Fruit fly (Drosophila melanogaster) whole organism, embryonic: Measurements from ENCODE around the gene PAN3.

Source experiments
- Atf-2 ChIP-seq: fragments of 200-800 bp; sonication (Bioruptor generic); optimal IDR thresholded peaks from 2 replicates; lab custom pipeline; 2016; ENCODE audit warnings: missing biosample characterization, missing genetic modification characterization
- CG10321 ChIP-seq: fragments of 200-800 bp; sonication (Bioruptor generic); IDR thresholded peaks from 2 replicates; pipeline ENCODE4 v1.3.6; 2022; ENCODE audit warnings: missing biosample characterization, missing genetic modification characterization
- CG10565 ChIP-seq: fragments of 200-800 bp; sonication (Bioruptor generic); optimal IDR thresholded peaks from 3 replicates; lab custom pipeline; 2016; ENCODE audit warnings: missing biosample characterization, mild to moderate bottlenecking, missing genetic modification characterization
- CG11560 ChIP-seq: fragments of 200-800 bp; sonication (Bioruptor generic); IDR thresholded peaks from 3 replicates; pipeline ENCODE4 v1.3.6; 2022; ENCODE audit warnings: missing biosample characterization, missing genetic modification characterization
- CG13296 ChIP-seq: fragments of 200-800 bp; sonication (Bioruptor generic); optimal IDR thresholded peaks from 3 replicates; lab custom pipeline; 2018; ENCODE audit warnings: missing biosample characterization, mild to moderate bottlenecking, missing genetic modification characterization
- CG13424 ChIP-seq: fragments of 200-800 bp; sonication (Bioruptor generic); optimal IDR thresholded peaks from 2 replicates; lab custom pipeline; 2019; ENCODE audit warnings: missing biosample characterization, mild to moderate bottlenecking, missing genetic modification characterization, moderate library complexity
- CG13775 ChIP-seq: fragments of 200-800 bp; sonication (Bioruptor generic); optimal IDR thresholded peaks from 3 replicates; lab custom pipeline; 2017; ENCODE audit warnings: missing biosample characterization, mild to moderate bottlenecking, missing genetic modification characterization
- CG14667 ChIP-seq: fragments of 200-800 bp; sonication (Bioruptor generic); IDR thresholded peaks from 2 replicates; pipeline ENCODE4 v1.3.6; 2022; ENCODE audit warnings: missing biosample characterization, missing genetic modification characterization
- CG14710 ChIP-seq: fragments of 200-800 bp; sonication (Bioruptor generic); optimal IDR thresholded peaks from 3 replicates; lab custom pipeline; 2019; ENCODE audit warnings: missing biosample characterization, mild to moderate bottlenecking, missing genetic modification characterization, moderate library complexity
- CG15696 ChIP-seq: fragments of 200-800 bp; sonication (Bioruptor generic); optimal IDR thresholded peaks from 2 replicates; lab custom pipeline; 2019; ENCODE audit warnings: missing biosample characterization, mild to moderate bottlenecking, missing genetic modification characterization, moderate library complexity
- CG2116 ChIP-seq: fragments of 200-800 bp; sonication (Bioruptor generic); optimal IDR thresholded peaks from 3 replicates; lab custom pipeline; 2018; ENCODE audit warnings: missing biosample characterization, mild to moderate bottlenecking, missing genetic modification characterization
- CG30403 ChIP-seq: fragments of 200-800 bp; sonication (Bioruptor generic); optimal IDR thresholded peaks from 3 replicates; lab custom pipeline; 2016; ENCODE audit warnings: missing biosample characterization, missing genetic modification characterization
- CG4282 ChIP-seq: fragments of 200-800 bp; sonication (Bioruptor generic); optimal IDR thresholded peaks from 2 replicates; lab custom pipeline; 2016; ENCODE audit warnings: missing biosample characterization, missing genetic modification characterization
- CG7372 ChIP-seq: fragments of 200-800 bp; sonication (Bioruptor generic); IDR thresholded peaks from 2 replicates; pipeline ENCODE4 v1.3.6; 2022; ENCODE audit warnings: missing biosample characterization, missing genetic modification characterization
- CG7928 ChIP-seq: fragments of 200-800 bp; sonication (Bioruptor generic); optimal IDR thresholded peaks from 2 replicates; lab custom pipeline; 2017; ENCODE audit warnings: missing biosample characterization, mild to moderate bottlenecking, missing genetic modification characterization
- CG9215 ChIP-seq: fragments of 200-800 bp; sonication (Bioruptor generic); IDR thresholded peaks from 2 replicates; pipeline ENCODE4 v1.3.6; 2022; ENCODE audit warnings: missing biosample characterization, missing genetic modification characterization
- CG9727 ChIP-seq: fragments of 200-800 bp; sonication (Bioruptor generic); optimal IDR thresholded peaks from 3 replicates; lab custom pipeline; 2017; ENCODE audit warnings: missing biosample characterization, mild to moderate bottlenecking, missing genetic modification characterization
- CHES-1-like ChIP-seq: fragments of 200-800 bp; sonication (Bioruptor generic); optimal IDR thresholded peaks from 2 replicates; lab custom pipeline; 2016; ENCODE audit warnings: missing biosample characterization, missing genetic modification characterization
- Chrac-16 ChIP-seq: fragments of 200-800 bp; sonication (Bioruptor generic); optimal IDR thresholded peaks from 3 replicates; lab custom pipeline; 2016; ENCODE audit warnings: missing biosample characterization, missing genetic modification characterization
- HHEX ChIP-seq: fragments of 200-800 bp; sonication (Bioruptor generic); optimal IDR thresholded peaks from 3 replicates; lab custom pipeline; 2017; ENCODE audit warnings: missing biosample characterization, mild to moderate bottlenecking, missing genetic modification characterization, missing genetic modification reagents
- HLH3B ChIP-seq: fragments of 200-800 bp; sonication (Bioruptor generic); IDR thresholded peaks from 2 replicates; pipeline ENCODE4 v1.3.6; 2022; ENCODE audit warnings: missing biosample characterization, missing genetic modification characterization
- Hand ChIP-seq: fragments of 200-800 bp; sonication (Bioruptor generic); optimal IDR thresholded peaks from 2 replicates; lab custom pipeline; 2017; ENCODE audit warnings: mild to moderate bottlenecking, missing biosample characterization, missing genetic modification reagents, missing genetic modification characterization
- Max ChIP-seq: fragments of 200-800 bp; sonication (Bioruptor generic); optimal IDR thresholded peaks from 2 replicates; lab custom pipeline; 2016; ENCODE audit warnings: missing biosample characterization, mild to moderate bottlenecking, missing genetic modification characterization
- Med ChIP-seq: fragments of 200-800 bp; sonication (Bioruptor generic); peaks from one replicate; lab custom pipeline; 2016; ENCODE audit warnings: missing biosample characterization, missing genetic modification characterization, mild to moderate bottlenecking, inconsistent platforms, moderate library complexity
- Oli ChIP-seq: fragments of 200-800 bp; sonication (Bioruptor generic); optimal IDR thresholded peaks from 2 replicates; lab custom pipeline; 2018; ENCODE audit warnings: missing biosample characterization, mild to moderate bottlenecking, missing genetic modification characterization, moderate library complexity
- Rfx ChIP-seq: fragments of 200-800 bp; sonication (Bioruptor generic); IDR thresholded peaks from 2 replicates; pipeline ENCODE4 v1.3.6; 2022; ENCODE audit warnings: missing biosample characterization, missing genetic modification characterization
- Spps ChIP-seq: fragments of 200-800 bp; sonication (Bioruptor generic); optimal IDR thresholded peaks from 2 replicates; lab custom pipeline; 2018; ENCODE audit warnings: missing biosample characterization, mild to moderate bottlenecking, missing genetic modification characterization
- Ssrp ChIP-seq: fragments of 200-800 bp; sonication (Bioruptor generic); optimal IDR thresholded peaks from 2 replicates; lab custom pipeline; 2018; ENCODE audit warnings: missing biosample characterization, mild to moderate bottlenecking, missing genetic modification characterization, moderate library complexity
- Usf ChIP-seq: fragments of 200-800 bp; sonication (Bioruptor generic); optimal IDR thresholded peaks from 2 replicates; lab custom pipeline; 2017; ENCODE audit warnings: missing genotype, missing biosample characterization, missing genetic modification characterization
- bigmax ChIP-seq: fragments of 200-800 bp; sonication (Bioruptor generic); optimal IDR thresholded peaks from 2 replicates; lab custom pipeline; 2018; ENCODE audit warnings: missing biosample characterization, mild to moderate bottlenecking, missing genetic modification characterization
- cg ChIP-seq: fragments of 200-800 bp; sonication (Bioruptor generic); optimal IDR thresholded peaks from 3 replicates; lab custom pipeline; 2019; ENCODE audit warnings: missing biosample characterization, mild to moderate bottlenecking, missing genetic modification characterization, moderate library complexity
- croc ChIP-seq: fragments of 200-800 bp; sonication (Bioruptor generic); conservative IDR thresholded peaks from 3 replicates; pipeline ENCODE4 v1.3.6; 2022; ENCODE audit warnings: missing biosample characterization, missing genetic modification characterization
- dan ChIP-seq: fragments of 200-800 bp; sonication (Bioruptor generic); IDR thresholded peaks from 2 replicates; pipeline ENCODE4 v1.3.6; 2022; ENCODE audit warnings: missing biosample characterization, missing genetic modification characterization
- danr ChIP-seq: fragments of 200-800 bp; sonication (Bioruptor generic); IDR thresholded peaks from 2 replicates; pipeline ENCODE4 v1.3.6; 2022; ENCODE audit warnings: missing biosample characterization, missing genetic modification characterization
- eve ChIP-seq, 2 experiments: fragments of >200 bp; optimal IDR thresholded peaks; 2 replicates each; lab custom pipeline; 2017; ENCODE audit warnings: missing biosample characterization in 2 of 2, missing genetic modification characterization in 2 of 2
- jigr1 ChIP-seq: fragments of 200-800 bp; sonication (Bioruptor generic); IDR thresholded peaks from 3 replicates; pipeline ENCODE4 v1.3.6; 2022; ENCODE audit warnings: missing biosample characterization, missing genetic modification characterization
- ken ChIP-seq: fragments of 200-800 bp; sonication (Bioruptor generic); IDR thresholded peaks from 3 replicates; pipeline ENCODE4 v1.3.6; 2022; ENCODE audit warnings: missing biosample characterization, missing genetic modification characterization
- mam ChIP-seq: fragments of 200-800 bp; sonication (Bioruptor generic); optimal IDR thresholded peaks from 3 replicates; lab custom pipeline; 2016; ENCODE audit warnings: missing biosample characterization, missing genetic modification characterization
- mld ChIP-seq: fragments of 200-800 bp; sonication (Bioruptor generic); IDR thresholded peaks from 3 replicates; pipeline ENCODE4 v1.3.6; 2022; ENCODE audit warnings: missing biosample characterization, missing genetic modification characterization; ENCODE audit not compliant: partially characterized antibody
- nerfin-1 ChIP-seq: fragments of 200-800 bp; sonication (Bioruptor generic); optimal IDR thresholded peaks from 3 replicates; lab custom pipeline; 2019; ENCODE audit warnings: missing biosample characterization, mild to moderate bottlenecking, missing genetic modification characterization, moderate library complexity
- phol ChIP-seq: fragments of 200-800 bp; sonication (Bioruptor generic); optimal IDR thresholded peaks from 3 replicates; lab custom pipeline; 2018; ENCODE audit warnings: missing biosample characterization, mild to moderate bottlenecking, missing genetic modification characterization, moderate library complexity
- pita ChIP-seq: fragments of 200-800 bp; sonication (Bioruptor generic); optimal IDR thresholded peaks from 2 replicates; lab custom pipeline; 2017; ENCODE audit warnings: missing biosample characterization, mild to moderate bottlenecking, missing genetic modification characterization
- schlank ChIP-seq: fragments of 200-800 bp; sonication (Bioruptor generic); optimal IDR thresholded peaks from 2 replicates; lab custom pipeline; 2018; ENCODE audit warnings: missing biosample characterization, mild to moderate bottlenecking, missing genetic modification characterization
- seq ChIP-seq: fragments of 200-800 bp; sonication (Bioruptor generic); IDR thresholded peaks from 2 replicates; pipeline ENCODE4 v1.3.6; 2022; ENCODE audit warnings: missing biosample characterization, missing genetic modification characterization
- shn ChIP-seq: fragments of 200-800 bp; sonication (Bioruptor generic); optimal IDR thresholded peaks from 3 replicates; lab custom pipeline; 2016; ENCODE audit warnings: missing biosample characterization, missing genetic modification characterization
- so ChIP-seq: fragments of 200-800 bp; sonication (Bioruptor generic); IDR thresholded peaks from 3 replicates; pipeline ENCODE4 v1.3.6; 2022; ENCODE audit warnings: missing biosample characterization, missing genetic modification characterization
- sqz ChIP-seq: fragments of 200-800 bp; sonication (Bioruptor generic); optimal IDR thresholded peaks from 3 replicates; lab custom pipeline; 2018; ENCODE audit warnings: missing biosample characterization, mild to moderate bottlenecking, missing genetic modification characterization
- tna ChIP-seq: fragments of 200-800 bp; sonication (Bioruptor generic); IDR thresholded peaks from 2 replicates; pipeline ENCODE4 v1.3.6; 2022; ENCODE audit warnings: missing biosample characterization, missing genetic modification characterization; ENCODE audit not compliant: partially characterized antibody
- tx ChIP-seq: fragments of 200-800 bp; sonication (Bioruptor generic); optimal IDR thresholded peaks from 2 replicates; lab custom pipeline; 2016; ENCODE audit warnings: missing biosample characterization, missing genetic modification characterization
- zfh2 ChIP-seq: fragments of 200-800 bp; sonication (Bioruptor generic); optimal IDR thresholded peaks from 2 replicates; lab custom pipeline; 2016; ENCODE audit warnings: missing biosample characterization, missing genetic modification characterization

Gene PAN3

dm6 chr3L:3078398-3079155, 7.6 kb downstream of the PAN3 start (continued):
- no peak for TF ChIP-seq cg
- peak; percentile 38 for TF ChIP-seq Rfx (GFP tag; lab: Robert Waterston, UW)
- no peak for TF ChIP-seq danr (GFP tag; lab: Robert Waterston, UW)
- TF ChIP-seq sqz (GFP tag; lab: Kevin White, UChicago), result peak; percentile 59
- peak; percentile 46 for TF ChIP-seq phol (tag; lab: Kevin White, UChicago)
- peak; percentile 66; the same call in 2 of the 3 replicates for TF ChIP-seq so (GFP tag; lab: Robert Waterston, UW)
- TF ChIP-seq tna (GFP tag; lab: Robert Waterston, UW), result no peak
- peak in 1 of 2 experiments; percentile 80 for TF ChIP-seq eve (GFP tag; optimal IDR thresholded peaks at IDR 0.05; lab: Kevin White, UChicago)
- TF ChIP-seq CG7928 (GFP tag; lab: Kevin White, UChicago), result peak; percentile 15
- TF ChIP-seq jigr1 (GFP tag; lab: Robert Waterston, UW), result no peak
- TF ChIP-seq dan, result no peak
- no peak for TF ChIP-seq Chrac-16 (GFP tag; lab: Kevin White, UChicago)
- TF ChIP-seq CG14667, result no peak
- no peak for TF ChIP-seq tx (GFP tag; lab: Kevin White, UChicago)
- TF ChIP-seq ken, result no peak
- no peak for TF ChIP-seq CG11560 (tag; lab: Robert Waterston, UW)
- TF ChIP-seq nerfin-1 (tag; lab: Kevin White, UChicago), result no peak
- TF ChIP-seq CG13296, result peak; percentile 80
- no peak for TF ChIP-seq Atf-2 (GFP tag; lab: Kevin White, UChicago)
- TF ChIP-seq CG15696 (tag; lab: Kevin White, UChicago), result no peak
- TF ChIP-seq Oli (tag; lab: Kevin White, UChicago), result peak; percentile 68
- TF ChIP-seq HLH3B, result peak; percentile 4; the same call in 1 of the 2 replicates
- TF ChIP-seq schlank (tag; lab: Kevin White, UChicago), result peak; percentile 49
- TF ChIP-seq CG7372 (GFP tag; lab: Robert Waterston, UW), result no peak
- TF ChIP-seq CG13424 (tag; lab: Kevin White, UChicago), result peak; percentile 43
- no peak for TF ChIP-seq CG10565 (GFP tag; lab: Kevin White, UChicago)
- TF ChIP-seq croc (GFP tag; lab: Robert Waterston, UW), result no peak
- no peak for TF ChIP-seq CHES-1-like (GFP tag; lab: Kevin White, UChicago)
- TF ChIP-seq CG9727, result peak; percentile 44
- TF ChIP-seq Ssrp (tag; lab: Kevin White, UChicago), result peak; percentile 46
- no peak for TF ChIP-seq CG13775
- peak; percentile 38; the same call in 1 of the 2 replicates for TF ChIP-seq CG10321 (GFP tag; lab: Robert Waterston, UW)
- TF ChIP-seq CG9215 (GFP tag; lab: Robert Waterston, UW), result peak; percentile 27; the same call in 1 of the 2 replicates
- no peak for TF ChIP-seq Hand (GFP tag; lab: Kevin White, UChicago)
- TF ChIP-seq Usf (GFP tag; lab: Kevin White, UChicago), result no peak
- no peak for TF ChIP-seq Max (GFP tag; lab: Kevin White, UChicago)
- no peak for TF ChIP-seq zfh2 (GFP tag; lab: Kevin White, UChicago)
- TF ChIP-seq shn (GFP tag; lab: Kevin White, UChicago), result no peak
- no peak for TF ChIP-seq mld (GFP tag; lab: Robert Waterston, UW)
- no peak for TF ChIP-seq CG2116
- no peak for TF ChIP-seq CG4282 (GFP tag; lab: Kevin White, UChicago)
- TF ChIP-seq pita, result no peak
- TF ChIP-seq mam (GFP tag; lab: Kevin White, UChicago), result no peak
- peak; percentile 67 for TF ChIP-seq HHEX (GFP tag; lab: Kevin White, UChicago)
- TF ChIP-seq seq (GFP tag; lab: Robert Waterston, UW), result 0 out of 2 replicates have a peak, but pooled peaks have one; percentile 41
- peak; percentile 87 for TF ChIP-seq Med (GFP tag; lab: Kevin White, UChicago)
- peak; percentile 50 for TF ChIP-seq CG30403 (GFP tag; lab: Kevin White, UChicago)
- no peak for TF ChIP-seq Spps
- TF ChIP-seq bigmax (GFP tag; lab: Kevin White, UChicago), result no peak
- peak; percentile 1 for TF ChIP-seq CG14710 (tag; lab: Kevin White, UChicago)
